Fruit fly (Drosophila melanogaster) S2 (cell line): ENCODE measurements around the gene Hsp110.
A peak's percentile ranks its signal among the peaks of the same experiment; 100 is the strongest.

Experiments used
- CG8478 ChIP-seq: fragments of >200 bp; optimal IDR thresholded peaks from 2 replicates; lab custom pipeline; 2018
- CTCF ChIP-seq, 2 experiments: fragments of >200 bp; optimal IDR thresholded peaks; 2 replicates each; lab custom pipeline; 2018

Hsp110 gene

dm6 chr3L:14053806-14054205 is 17.0 kb downstream of the Hsp110 start:
- TF ChIP-seq CG8478 (lab: Kevin White, UChicago), result no peak
- TF ChIP-seq CTCF (optimal IDR thresholded peaks at IDR 0.05; lab: Kevin White, UChicago), result no peak

- TF ChIP-seq CG8478 (lab: Kevin White, UChicago) (no peak), CTCF (optimal IDR thresholded peaks at IDR 0.05; lab: Kevin White, UChicago) (no peak)
Observed at dm6 chr3L:14055260-14055696, 18.5 kb downstream of the Hsp110 start.

DNA sequence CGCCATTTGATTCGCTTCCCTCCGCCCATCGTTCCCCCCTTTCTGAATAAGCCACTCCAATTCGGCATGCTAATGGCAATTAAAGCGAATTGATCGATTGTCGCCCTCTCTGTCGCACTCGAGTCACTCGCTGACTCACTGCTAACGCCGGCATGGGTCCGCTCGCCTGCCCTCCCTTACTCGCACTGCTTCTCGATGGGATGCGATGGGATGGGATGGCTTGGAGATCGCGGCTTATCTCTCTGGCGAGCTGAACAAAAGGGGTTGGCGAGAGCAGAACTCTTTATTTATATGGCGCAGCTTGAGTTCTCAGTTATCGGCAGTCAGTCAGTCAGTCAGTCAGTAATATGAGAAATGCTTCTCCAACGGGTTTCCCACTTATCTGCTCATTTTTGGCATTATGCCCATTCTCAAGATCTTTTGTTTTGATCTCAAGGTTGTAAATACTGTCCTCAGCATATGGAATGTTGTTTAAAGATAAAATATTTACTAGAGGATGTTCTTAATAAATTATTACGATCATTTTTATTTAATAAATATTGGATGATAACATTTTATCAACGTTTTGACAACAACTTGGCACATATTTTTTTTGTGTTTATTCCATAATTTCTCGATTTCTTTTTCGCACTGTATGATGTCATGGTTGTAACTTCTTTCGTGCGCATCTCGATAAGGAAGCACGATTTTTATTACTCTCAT is 19.1 kb downstream of the Hsp110 start:
- no peak for TF ChIP-seq CG8478 (lab: Kevin White, UChicago)
- no peak for TF ChIP-seq CTCF (optimal IDR thresholded peaks at IDR 0.05; lab: Kevin White, UChicago)

DNA sequence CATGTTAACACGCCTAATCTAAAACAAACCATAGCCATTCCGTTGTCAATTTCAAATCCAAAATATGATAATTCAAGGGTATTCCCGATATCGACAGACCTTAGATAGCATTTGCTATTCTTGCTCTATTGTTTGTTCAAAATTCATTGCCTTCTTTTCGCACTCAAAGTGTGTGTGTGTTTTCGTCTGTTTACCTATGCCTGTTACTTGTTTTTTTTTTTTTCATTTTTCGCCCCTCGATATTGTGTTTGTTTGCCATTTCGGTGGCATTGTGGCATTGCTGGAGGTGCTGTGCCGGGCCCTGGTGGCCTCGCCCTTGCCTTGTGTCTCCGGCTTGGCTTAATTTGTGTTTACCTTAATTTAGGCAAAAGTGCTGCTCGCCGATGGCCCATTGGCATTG is 20.0 kb downstream of the Hsp110 start:
- TF ChIP-seq CTCF (optimal IDR thresholded peaks at IDR 0.05; lab: Kevin White, UChicago) (no peak), CG8478 (lab: Kevin White, UChicago) (no peak)

DNA sequence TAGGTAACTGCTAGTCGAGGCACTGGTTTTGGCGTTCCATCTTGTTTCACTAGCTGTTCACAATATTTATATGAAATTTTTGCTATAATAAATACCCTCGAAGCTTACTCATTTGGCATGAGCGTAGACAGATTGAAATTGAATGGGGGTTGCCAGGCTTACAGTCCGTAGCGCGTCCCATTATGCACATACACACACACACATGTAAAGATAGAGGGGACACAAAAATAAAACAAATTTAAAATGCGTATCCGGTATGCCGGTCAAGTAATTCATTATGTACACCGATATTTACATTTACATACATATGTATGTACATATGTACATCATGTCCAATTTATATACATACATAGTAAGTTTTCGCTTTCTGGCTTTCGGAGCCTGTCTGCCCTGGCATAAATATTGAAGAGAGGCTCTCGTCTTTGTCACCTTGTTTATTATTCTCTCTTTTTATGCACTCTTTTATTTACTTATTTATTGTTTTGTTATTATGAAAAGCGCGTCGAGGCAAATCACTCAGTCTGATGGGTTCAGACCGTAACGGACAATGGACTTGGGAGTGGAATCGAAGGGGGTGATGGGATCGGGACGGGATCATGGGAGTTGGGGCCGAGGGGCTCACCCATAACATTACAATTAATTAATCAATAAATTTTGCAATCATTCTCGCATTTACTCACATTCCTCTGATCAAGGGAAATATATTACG is 22.6 kb downstream of the Hsp110 start:
- TF ChIP-seq CG8478 (lab: Kevin White, UChicago) (no peak), CTCF (optimal IDR thresholded peaks at IDR 0.05; lab: Kevin White, UChicago) (no peak)

DNA sequence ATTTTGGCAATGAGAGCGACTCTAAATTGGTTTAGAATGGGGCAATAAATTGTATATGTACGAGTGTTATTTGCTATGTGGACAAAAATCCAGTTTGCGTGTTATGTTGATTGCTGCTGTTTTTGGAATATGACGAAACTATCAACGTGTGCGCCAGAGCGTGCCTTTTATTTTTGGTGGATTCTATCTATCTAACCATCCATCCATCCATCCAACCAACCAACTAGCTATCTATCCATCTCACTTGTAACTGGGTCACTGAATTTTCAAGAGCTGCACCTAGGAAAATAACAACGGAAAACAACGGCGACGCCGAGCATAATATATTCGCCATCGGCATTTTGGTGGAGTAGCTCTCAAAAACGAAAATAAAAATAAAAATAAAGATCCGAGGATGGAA is 25.9 kb downstream of the Hsp110 start:
- TF ChIP-seq CTCF (optimal IDR thresholded peaks at IDR 0.05; lab: Kevin White, UChicago) (no peak), CG8478 (lab: Kevin White, UChicago) (no peak)

- TF ChIP-seq CG8478 (lab: Kevin White, UChicago), result no peak
- TF ChIP-seq CTCF (optimal IDR thresholded peaks at IDR 0.05; lab: Kevin White, UChicago), result no peak
Observed at dm6 chr3L:14063241-14064064, 26.6 kb downstream of the Hsp110 start.

dm6 chr3L:14064065-14064414 is 27.2 kb downstream of the Hsp110 start:
- TF ChIP-seq CG8478 (lab: Kevin White, UChicago) (no peak), CTCF (optimal IDR thresholded peaks at IDR 0.05; lab: Kevin White, UChicago) (no peak)

dm6 chr3L:14071621-14072020 is 34.8 kb downstream of the Hsp110 start, which contains the start of gene Pex1:
TSS of gene Pex1 (plus strand) at chr3L:14071892.
- no peak for TF ChIP-seq CG8478 (lab: Kevin White, UChicago)
- peak in 1 of 2 experiments; percentile 17 for TF ChIP-seq CTCF (optimal IDR thresholded peaks at IDR 0.05; lab: Kevin White, UChicago)

- TF ChIP-seq CG8478 (lab: Kevin White, UChicago) (no peak), CTCF (optimal IDR thresholded peaks at IDR 0.05; lab: Kevin White, UChicago) (no peak)
Observed at dm6 chr3L:14075472-14075871, 38.7 kb downstream of the Hsp110 start, which contains the start of gene btl. TSS of gene btl (plus strand) at chr3L:14075772.

DNA sequence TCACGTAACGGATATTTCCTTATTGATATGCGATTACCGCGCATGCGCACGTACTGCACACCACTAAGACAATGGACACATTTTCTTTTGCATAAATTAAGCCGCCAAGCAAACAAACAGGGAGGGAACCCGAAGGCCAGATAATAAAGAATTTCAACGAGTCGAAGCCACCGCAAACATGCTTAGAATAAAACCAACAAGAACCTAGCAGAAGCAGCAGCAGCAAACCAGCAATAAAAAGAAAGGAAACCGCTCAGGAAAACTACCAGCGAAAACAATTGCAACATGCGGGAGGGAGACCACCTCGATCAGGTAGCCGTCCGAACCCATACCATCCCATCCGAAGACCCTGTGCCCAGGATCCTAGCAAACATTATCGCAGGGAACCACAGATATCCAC is 39.7 kb downstream of the Hsp110 start:
- TF ChIP-seq CG8478 (lab: Kevin White, UChicago) (no peak), CTCF (optimal IDR thresholded peaks at IDR 0.05; lab: Kevin White, UChicago) (no peak)

DNA sequence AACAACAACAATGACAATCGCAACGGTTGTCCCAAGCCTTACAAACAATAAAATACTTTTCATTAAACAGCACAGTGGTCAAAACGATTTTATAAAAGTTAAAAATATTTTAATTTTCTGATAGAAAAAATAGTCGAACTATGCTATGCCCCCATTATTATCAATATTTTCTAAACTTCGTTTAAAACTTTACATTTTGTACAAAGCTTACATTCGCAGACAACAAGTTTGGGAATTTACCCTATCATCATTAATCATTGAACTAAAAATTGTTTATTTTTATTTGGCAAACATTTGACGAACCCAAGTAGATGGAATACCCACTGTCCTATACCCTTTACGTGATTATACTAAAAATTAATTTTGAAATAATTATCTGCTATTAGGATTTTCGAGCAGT is 41.4 kb downstream of the Hsp110 start:
- TF ChIP-seq CTCF (optimal IDR thresholded peaks at IDR 0.05; lab: Kevin White, UChicago) (no peak), CG8478 (lab: Kevin White, UChicago) (no peak)

dm6 chr3L:14079224-14079623 is 42.4 kb downstream of the Hsp110 start:
- TF ChIP-seq CTCF (optimal IDR thresholded peaks at IDR 0.05; lab: Kevin White, UChicago), result no peak
- TF ChIP-seq CG8478 (lab: Kevin White, UChicago), result no peak

dm6 chr3L:14083283-14083682 is 46.5 kb downstream of the Hsp110 start, which contains the start of gene CG8100:
TSS of gene CG8100 (plus strand) at chr3L:14083615.
- TF ChIP-seq CTCF (optimal IDR thresholded peaks at IDR 0.05; lab: Kevin White, UChicago) (no peak), CG8478 (lab: Kevin White, UChicago) (no peak)

- TF ChIP-seq CTCF (optimal IDR thresholded peaks at IDR 0.05; lab: Kevin White, UChicago) (no peak), CG8478 (lab: Kevin White, UChicago) (no peak)
Observed at dm6 chr3L:14086225-14086624, 49.4 kb downstream of the Hsp110 start.
